Fruit fly (Drosophila melanogaster): Measurements from ENCODE around the gene CG4042.
A peak's percentile ranks its signal among the peaks of the same experiment; 100 is the strongest.

The CG4042 gene

DNA sequence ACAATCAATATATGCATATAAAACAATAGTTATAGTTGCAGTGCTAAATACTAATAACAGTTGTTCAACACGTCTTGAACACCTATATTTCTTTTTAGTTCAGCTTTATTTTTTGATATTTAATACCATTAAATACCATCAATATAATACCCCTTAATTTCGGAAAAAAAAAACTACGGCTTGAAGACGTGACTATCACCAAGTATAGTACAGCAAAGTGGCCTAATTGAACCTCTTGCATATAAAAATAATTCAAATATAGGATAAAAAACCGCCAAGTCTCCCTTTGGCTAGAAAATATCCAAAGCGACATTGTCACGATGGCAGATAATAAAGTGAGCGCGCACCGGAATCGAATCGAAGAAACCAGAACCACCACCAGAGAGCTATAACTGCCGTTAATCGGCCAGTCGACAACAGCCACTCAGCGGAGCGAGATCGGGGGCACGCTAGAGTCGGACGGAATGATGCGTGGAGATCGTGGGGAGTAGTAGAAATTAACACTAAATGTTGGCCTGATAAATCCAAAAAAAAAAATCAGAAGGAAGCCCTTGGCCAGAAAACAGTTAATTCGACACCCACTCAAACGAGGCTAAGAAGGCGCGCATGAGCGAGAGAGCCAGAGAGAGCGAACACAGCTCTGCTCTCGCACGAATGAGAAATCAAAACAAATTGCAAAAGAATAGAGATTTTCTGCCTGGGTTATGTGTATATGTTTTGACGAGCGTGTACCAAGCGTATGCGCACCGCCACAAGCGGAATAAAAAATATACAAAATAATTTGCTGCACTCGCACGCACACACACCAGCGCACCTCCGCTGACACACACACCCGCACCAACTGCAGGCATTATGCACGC, 13.7 kb upstream of the CG4042 start (continued):
- TF ChIP-seq CG4730 (GFP tag; IDR thresholded peaks at IDR 0.05) (no peak), kay (GFP tag; optimal IDR thresholded peaks at IDR 0.05) (peak; percentile 62), nerfin-2 (GFP tag; IDR thresholded peaks at IDR 0.05; ENCODE audit: partially characterized antibody) (peak; percentile 48; the same call in 1 of the 2 replicates), sug (tag; optimal IDR thresholded peaks at IDR 0.05) (peak; percentile 73), bowl (GFP tag; IDR thresholded peaks at IDR 0.05) (no peak), CG5245 (GFP tag; optimal IDR thresholded peaks at IDR 0.05) (no peak), BEAF-32 (GFP tag; optimal IDR thresholded peaks at IDR 0.05) (peak; percentile 44), ken (GFP tag; IDR thresholded peaks at IDR 0.05) (no peak), Gug (GFP tag; IDR thresholded peaks at IDR 0.05) (0 out of 4 replicates have a peak, but pooled peaks have one; percentile 39), HLHmδ (GFP tag; optimal IDR thresholded peaks at IDR 0.05) (peak; percentile 79), lbe (GFP tag; optimal IDR thresholded peaks at IDR 0.05) (peak; percentile 4), CG6654 (GFP tag; optimal IDR thresholded peaks at IDR 0.05) (no peak), tx (GFP tag; optimal IDR thresholded peaks at IDR 0.05) (no peak), ara (GFP tag; IDR thresholded peaks at IDR 0.05) (no peak; the same call in 1 of the 2 replicates), Vsx1 (GFP tag; optimal IDR thresholded peaks at IDR 0.05) (peak; percentile 13), pros (GFP tag; optimal IDR thresholded peaks at IDR 0.05) (peak; percentile 55), CG2129 (GFP tag; IDR thresholded peaks at IDR 0.05; ENCODE audit: partially characterized antibody) (no peak), tna (GFP tag; IDR thresholded peaks at IDR 0.05; ENCODE audit: partially characterized antibody) (no peak), CG7745 (tag; optimal IDR thresholded peaks at IDR 0.05) (no peak), esg (GFP tag; conservative IDR thresholded peaks at IDR 0.05) (no peak), en (GFP tag; optimal IDR thresholded peaks at IDR 0.05) (no peak), Rfx (GFP tag; IDR thresholded peaks at IDR 0.05) (peak; percentile 33; the same call in 1 of the 2 replicates), CG17186 (GFP tag; optimal IDR thresholded peaks at IDR 0.05) (peak; percentile 26), sob (GFP tag; IDR thresholded peaks at IDR 0.05) (peak; percentile 69), CG4854 (GFP tag; optimal IDR thresholded peaks at IDR 0.05) (peak; percentile 2), CG17385 (GFP tag; optimal IDR thresholded peaks at IDR 0.05) (peak; percentile 19), CG4360 (GFP tag; IDR thresholded peaks at IDR 0.05) (peak; percentile 37; the same call in 1 of the 2 replicates), dan (GFP tag; IDR thresholded peaks at IDR 0.05) (no peak), CrebB (tag; optimal IDR thresholded peaks at IDR 0.05) (no peak), lilli (GFP tag; optimal IDR thresholded peaks at IDR 0.05) (peak; percentile 23), NK7.1 (GFP tag; optimal IDR thresholded peaks at IDR 0.05) (peak; percentile 37), Six4 (GFP tag; optimal IDR thresholded peaks at IDR 0.05) (peak; percentile 18), psq (GFP tag; optimal IDR thresholded peaks at IDR 0.05) (peak; percentile 66), CG10959 (GFP tag; IDR thresholded peaks at IDR 0.05) (0 out of 2 replicates have a peak, but pooled peaks have one; percentile 25), H15 (GFP tag; IDR thresholded peaks at IDR 0.05) (no peak), ftz-f1 (GFP tag; optimal IDR thresholded peaks at IDR 0.05) (peak; percentile 80), Trl (optimal IDR thresholded peaks at IDR 0.05) (peak; percentile 91 to 98), Trl (GFP tag; optimal IDR thresholded peaks at IDR 0.05) (peak; percentile 77), eve (GFP tag; optimal IDR thresholded peaks at IDR 0.05) (no peak), CG14014 (GFP tag; IDR thresholded peaks at IDR 0.05) (peak; percentile 26; the same call in 1 of the 2 replicates), sens (GFP tag) (peak; percentile 63), Camta (GFP tag; optimal IDR thresholded peaks at IDR 0.05) (no peak), CG13123 (GFP tag; optimal IDR thresholded peaks at IDR 0.05) (no peak), Max (GFP tag; optimal IDR thresholded peaks at IDR 0.05) (peak; percentile 44), CG11695 (GFP tag; IDR thresholded peaks at IDR 0.05) (peak; percentile 41; the same call in 1 of the 3 replicates), tap (tag; optimal IDR thresholded peaks at IDR 0.05) (no peak), CG5953 (GFP tag; IDR thresholded peaks at IDR 0.05) (no peak), gcm2 (GFP tag; optimal IDR thresholded peaks at IDR 0.05) (no peak), CG6813 (GFP tag; optimal IDR thresholded peaks at IDR 0.05) (peak; percentile 40), Ada2b (GFP tag; IDR thresholded peaks at IDR 0.05) (no peak)

Data from whole organism, embryonic.